Fruit fly (Drosophila melanogaster) whole organism, prepupa: ENCODE measurements around the gene Ca-beta.

Source experiments
- CG10631 ChIP-seq: fragments of 200-800 bp; sonication (Bioruptor generic); optimal IDR thresholded peaks from 2 replicates; lab custom pipeline; 2016; ENCODE audit warnings: missing biosample characterization, missing genetic modification characterization
- CG11294 ChIP-seq: fragments of 200-800 bp; sonication (Bioruptor generic); IDR thresholded peaks from 2 replicates; pipeline ENCODE4 v1.3.6; 2022; ENCODE audit warnings: missing biosample characterization, missing genetic modification characterization
- CG15336 ChIP-seq: fragments of 200-800 bp; sonication (Bioruptor generic); IDR thresholded peaks from 2 replicates; pipeline ENCODE4 v1.3.6; 2022; ENCODE audit warnings: missing biosample characterization, missing genetic modification characterization
- CG1621 ChIP-seq: fragments of 200-800 bp; sonication (Bioruptor generic); optimal IDR thresholded peaks from 3 replicates; lab custom pipeline; 2018; ENCODE audit warnings: missing biosample characterization, mild to moderate bottlenecking, missing genetic modification characterization
- CG3032 ChIP-seq: fragments of 200-800 bp; optimal IDR thresholded peaks from 2 replicates; lab custom pipeline; 2019; ENCODE audit warnings: missing biosample characterization, mild to moderate bottlenecking, missing genetic modification characterization, moderate library complexity
- CG31627 ChIP-seq: fragments of 200-800 bp; sonication (Bioruptor generic); optimal IDR thresholded peaks from 3 replicates; lab custom pipeline; 2016; ENCODE audit warnings: missing biosample characterization, missing genetic modification characterization
- CG32006 ChIP-seq: fragments of 200-800 bp; sonication (Bioruptor generic); optimal IDR thresholded peaks from 3 replicates; lab custom pipeline; 2017; ENCODE audit warnings: missing biosample characterization, mild to moderate bottlenecking, missing genetic modification characterization
- CG4318 ChIP-seq: fragments of 200-800 bp; sonication (Bioruptor generic); optimal IDR thresholded peaks from 3 replicates; lab custom pipeline; 2017; ENCODE audit warnings: missing biosample characterization, mild to moderate bottlenecking, missing genetic modification characterization
- CG6163 ChIP-seq: fragments of 200-800 bp; sonication (Bioruptor generic); IDR thresholded peaks from 3 replicates; pipeline ENCODE4 v1.3.6; 2022; ENCODE audit warnings: missing biosample characterization, missing genetic modification characterization
- CG6276 ChIP-seq: fragments of 200-800 bp; sonication (Bioruptor generic); optimal IDR thresholded peaks from 2 replicates; lab custom pipeline; 2017; ENCODE audit warnings: missing biosample characterization, mild to moderate bottlenecking, missing genetic modification characterization
- CG6792 ChIP-seq: fragments of 200-800 bp; sonication (Bioruptor generic); optimal IDR thresholded peaks from 3 replicates; lab custom pipeline; 2016; ENCODE audit warnings: missing biosample characterization, missing genetic modification characterization
- CG7368 ChIP-seq: fragments of 200-800 bp; sonication (Bioruptor generic); optimal IDR thresholded peaks from 3 replicates; lab custom pipeline; 2016; ENCODE audit warnings: missing biosample characterization, missing genetic modification characterization
- CG8119 ChIP-seq: fragments of 200-800 bp; sonication (Bioruptor generic); IDR thresholded peaks from 3 replicates; pipeline ENCODE4 v1.3.6; 2022; ENCODE audit warnings: missing biosample characterization, missing genetic modification characterization
- CG8319 ChIP-seq: fragments of 200-800 bp; sonication (Bioruptor generic); optimal IDR thresholded peaks from 3 replicates; lab custom pipeline; 2016; ENCODE audit warnings: missing biosample characterization, missing genetic modification characterization
- CG9139 ChIP-seq: fragments of 200-800 bp; sonication (Bioruptor generic); optimal IDR thresholded peaks from 3 replicates; lab custom pipeline; 2017; ENCODE audit warnings: missing biosample characterization, mild to moderate bottlenecking, missing genetic modification characterization
- Eip78C ChIP-seq: fragments of 200-800 bp; sonication (Bioruptor generic); peaks from one replicate; lab custom pipeline; 2016; ENCODE audit warnings: missing biosample characterization, missing genetic modification characterization
- Eip93F ChIP-seq: fragments of 200-800 bp; sonication (Bioruptor generic); optimal IDR thresholded peaks from 2 replicates; lab custom pipeline; 2016; ENCODE audit warnings: missing biosample characterization, mild to moderate bottlenecking, missing genetic modification characterization
- Ets21C ChIP-seq: fragments of 200-800 bp; sonication (Bioruptor generic); optimal IDR thresholded peaks from 3 replicates; lab custom pipeline; 2016; ENCODE audit warnings: missing biosample characterization, missing genetic modification characterization
- Ets96B ChIP-seq: fragments of 200-800 bp; optimal IDR thresholded peaks from 2 replicates; lab custom pipeline; 2019; ENCODE audit warnings: missing biosample characterization, mild to moderate bottlenecking, missing genetic modification characterization, moderate library complexity
- Gug ChIP-seq: fragments of 200-800 bp; sonication (Bioruptor generic); IDR thresholded peaks from 2 replicates; pipeline ENCODE4 v1.3.6; 2022; ENCODE audit warnings: missing biosample characterization, missing genetic modification characterization
- Hr38 ChIP-seq: sonication (Bioruptor generic); optimal IDR thresholded peaks from 2 replicates; lab custom pipeline; 2016; ENCODE audit warnings: missing biosample characterization, missing genetic modification characterization
- Hr4 ChIP-seq: fragments of 200-800 bp; sonication (Bioruptor generic); optimal IDR thresholded peaks from 3 replicates; lab custom pipeline; 2016; ENCODE audit warnings: missing biosample characterization, missing genetic modification characterization
- Lpt ChIP-seq: fragments of 200-800 bp; sonication (Bioruptor generic); optimal IDR thresholded peaks from 3 replicates; lab custom pipeline; 2016; ENCODE audit warnings: missing biosample characterization, missing genetic modification characterization
- Met ChIP-seq: fragments of 200-800 bp; sonication (Bioruptor generic); optimal IDR thresholded peaks from 3 replicates; lab custom pipeline; 2016; ENCODE audit warnings: missing biosample characterization, missing genetic modification characterization
- Smox ChIP-seq: fragments of 200-800 bp; sonication (Bioruptor generic); optimal IDR thresholded peaks from 3 replicates; lab custom pipeline; 2016; ENCODE audit warnings: missing biosample characterization, missing genetic modification characterization
- Sox102F ChIP-seq: fragments of 200-800 bp; sonication (Bioruptor generic); optimal IDR thresholded peaks from 2 replicates; lab custom pipeline; 2016; ENCODE audit warnings: missing biosample characterization, mild to moderate bottlenecking, missing genetic modification characterization
- Sox14 ChIP-seq: fragments of 200-800 bp; sonication (Bioruptor generic); optimal IDR thresholded peaks from 3 replicates; lab custom pipeline; 2016; ENCODE audit warnings: missing biosample characterization, missing genetic modification characterization
- Sox15 ChIP-seq: fragments of 200-800 bp; sonication (Bioruptor generic); optimal IDR thresholded peaks from 3 replicates; lab custom pipeline; 2016; ENCODE audit warnings: missing biosample characterization, missing genetic modification characterization
- acj6 ChIP-seq: fragments of 200-800 bp; sonication (Bioruptor generic); optimal IDR thresholded peaks from 3 replicates; lab custom pipeline; 2016; ENCODE audit warnings: missing biosample characterization, missing genetic modification characterization
- cyc ChIP-seq: fragments of 200-800 bp; sonication (Bioruptor generic); optimal IDR thresholded peaks from 3 replicates; lab custom pipeline; 2016; ENCODE audit warnings: missing biosample characterization, missing genetic modification characterization
- dac ChIP-seq: fragments of 200-800 bp; sonication (Bioruptor generic); optimal IDR thresholded peaks from 2 replicates; lab custom pipeline; 2017; ENCODE audit warnings: missing biosample characterization, mild to moderate bottlenecking, missing genetic modification characterization
- eg ChIP-seq: fragments of 200-800 bp; sonication (Bioruptor generic); IDR thresholded peaks from 3 replicates; pipeline ENCODE4 v1.3.6; 2022; ENCODE audit warnings: missing biosample characterization, missing genetic modification characterization
- esn ChIP-seq: fragments of 200-800 bp; sonication (Bioruptor generic); optimal IDR thresholded peaks from 2 replicates; lab custom pipeline; 2016; ENCODE audit warnings: missing biosample characterization, mild to moderate bottlenecking, missing genetic modification characterization, moderate library complexity
- fd85E ChIP-seq: fragments of 200-800 bp; sonication (Bioruptor generic); optimal IDR thresholded peaks from 3 replicates; lab custom pipeline; 2016; ENCODE audit warnings: missing biosample characterization, missing genetic modification characterization
- fkh ChIP-seq: fragments of 200-800 bp; sonication (Bioruptor generic); optimal IDR thresholded peaks from 3 replicates; lab custom pipeline; 2017; ENCODE audit warnings: missing biosample characterization, mild to moderate bottlenecking, missing genetic modification characterization, moderate library complexity
- net ChIP-seq: fragments of 200-800 bp; sonication (Bioruptor generic); optimal IDR thresholded peaks from 3 replicates; lab custom pipeline; 2016; ENCODE audit warnings: missing biosample characterization, missing genetic modification characterization
- pdm3 ChIP-seq: fragments of 200-800 bp; sonication (Bioruptor generic); optimal IDR thresholded peaks from 3 replicates; lab custom pipeline; 2016; ENCODE audit warnings: missing biosample characterization, missing genetic modification characterization
- salr ChIP-seq, 2 experiments: fragments of 200-800 bp; sonication (Bioruptor generic); optimal IDR thresholded peaks; 3 replicates each; lab custom pipeline; 2016 to 2018; ENCODE audit warnings: missing biosample characterization in 2 of 2, missing genetic modification characterization in 2 of 2, mild to moderate bottlenecking in 1 of 2
- ss ChIP-seq, 2 experiments: fragments of 200-800 bp; sonication (Bioruptor generic); optimal IDR thresholded peaks; 2 replicates in 1 of 2; 3 replicates in 1 of 2; lab custom pipeline; 2017 to 2018; ENCODE audit warnings: mild to moderate bottlenecking in 2 of 2, missing biosample characterization in 2 of 2, missing genetic modification characterization in 2 of 2, moderate library complexity in 1 of 2

Ca-beta gene

DNA sequence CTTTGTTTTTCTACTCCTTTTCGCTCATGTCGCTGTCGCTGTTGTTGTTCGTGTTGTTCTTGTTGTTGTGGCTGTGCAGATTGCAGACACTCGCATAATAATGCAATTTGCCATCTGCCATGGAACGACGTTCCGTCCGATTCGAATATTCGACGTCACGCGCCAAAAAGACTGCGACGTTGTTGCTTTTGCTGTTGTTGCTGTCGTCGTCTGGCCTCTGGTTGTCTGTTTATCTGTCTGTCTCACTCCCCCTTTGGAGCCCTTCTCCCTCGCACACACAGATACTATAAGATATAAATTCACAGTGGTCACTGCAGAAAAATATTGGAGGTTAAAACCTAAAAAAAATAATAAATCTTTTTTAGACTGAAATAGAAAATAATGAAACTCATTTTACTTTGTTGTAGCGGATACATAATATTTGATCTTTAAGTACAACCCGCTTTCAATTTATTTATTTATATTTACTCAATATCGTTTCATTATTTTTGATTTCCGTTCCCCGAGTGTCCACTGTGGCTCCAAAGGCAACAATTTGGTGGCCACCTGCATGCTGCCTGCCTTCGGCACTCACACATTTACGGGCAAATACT, 16.2 kb upstream of the Ca-beta start (continued):
- TF ChIP-seq CG8119 (GFP tag; lab: Robert Waterston, UW): peak; percentile 86
- peak; percentile 22 for TF ChIP-seq Eip93F (GFP tag; lab: Kevin White, UChicago)
- peak; percentile 63 for TF ChIP-seq CG11294 (GFP tag; lab: Robert Waterston, UW)
- no peak for TF ChIP-seq fkh (GFP tag; lab: Kevin White, UChicago)
- TF ChIP-seq Ets96B (tag; lab: Kevin White, UChicago): peak; percentile 88
- peak; percentile 82 for TF ChIP-seq CG31627 (GFP tag; lab: Kevin White, UChicago)
- peak; percentile 87 for TF ChIP-seq pdm3 (GFP tag; lab: Kevin White, UChicago)
- TF ChIP-seq Sox102F (GFP tag; lab: Kevin White, UChicago): peak; percentile 86
- TF ChIP-seq ss (GFP tag; optimal IDR thresholded peaks at IDR 0.05; lab: Kevin White, UChicago): peak; percentile 81
- peak; percentile 59 for TF ChIP-seq Sox15 (GFP tag; lab: Kevin White, UChicago)
- TF ChIP-seq CG6792 (GFP tag; lab: Kevin White, UChicago): peak; percentile 85
- peak; percentile 80 for TF ChIP-seq Hr4 (GFP tag; lab: Kevin White, UChicago)
- TF ChIP-seq CG7368 (GFP tag; lab: Kevin White, UChicago): peak; percentile 64
- peak; percentile 68 for TF ChIP-seq Ets21C (GFP tag; lab: Kevin White, UChicago)
- TF ChIP-seq eg: peak; percentile 67; the same call in 2 of the 3 replicates
- peak; percentile 47 for TF ChIP-seq fd85E (GFP tag; lab: Kevin White, UChicago)
- TF ChIP-seq Smox: peak; percentile 86
- TF ChIP-seq cyc: peak; percentile 83
- TF ChIP-seq acj6 (GFP tag; lab: Kevin White, UChicago): peak; percentile 86
- TF ChIP-seq Met (GFP tag; lab: Kevin White, UChicago): peak; percentile 88
- TF ChIP-seq CG10631 (GFP tag; lab: Kevin White, UChicago): peak; percentile 87
- peak; percentile 71 for TF ChIP-seq CG4318 (GFP tag; lab: Kevin White, UChicago)
- peak; percentile 45 for TF ChIP-seq CG9139
- TF ChIP-seq Sox14: peak; percentile 83

DNA sequence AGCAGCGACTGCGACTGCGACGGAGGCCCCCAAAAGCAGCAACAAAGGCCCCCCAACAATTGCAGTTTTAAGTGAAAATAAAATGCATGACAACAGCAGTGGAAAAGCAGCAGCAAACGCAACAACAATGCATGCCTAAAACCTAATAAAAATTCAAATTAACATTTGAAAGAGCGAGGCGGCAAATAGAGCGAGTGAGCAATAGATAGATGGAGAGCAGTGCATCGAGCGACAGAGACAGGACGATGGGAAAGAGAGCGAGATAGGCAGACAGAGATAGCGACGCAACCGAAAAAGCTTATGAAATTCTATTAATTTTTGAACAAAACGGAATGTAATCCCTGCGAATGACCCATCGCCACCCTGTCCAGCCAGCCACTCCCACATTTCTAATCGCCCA, 15.6 kb upstream of the Ca-beta start:
- TF ChIP-seq Sox102F (GFP tag; lab: Kevin White, UChicago): no peak
- TF ChIP-seq CG15336 (GFP tag; lab: Robert Waterston, UW): no peak
- TF ChIP-seq CG6276 (GFP tag; lab: Kevin White, UChicago): peak; percentile 23
- TF ChIP-seq net (GFP tag; lab: Kevin White, UChicago): no peak
- no peak for TF ChIP-seq CG3032 (tag; lab: Kevin White, UChicago)
- no peak for TF ChIP-seq dac (GFP tag; lab: Kevin White, UChicago)
- no peak for TF ChIP-seq esn (GFP tag; lab: Kevin White, UChicago)
- no peak for TF ChIP-seq Gug (GFP tag; lab: Robert Waterston, UW)
- no peak for TF ChIP-seq CG31627 (GFP tag; lab: Kevin White, UChicago)

DNA sequence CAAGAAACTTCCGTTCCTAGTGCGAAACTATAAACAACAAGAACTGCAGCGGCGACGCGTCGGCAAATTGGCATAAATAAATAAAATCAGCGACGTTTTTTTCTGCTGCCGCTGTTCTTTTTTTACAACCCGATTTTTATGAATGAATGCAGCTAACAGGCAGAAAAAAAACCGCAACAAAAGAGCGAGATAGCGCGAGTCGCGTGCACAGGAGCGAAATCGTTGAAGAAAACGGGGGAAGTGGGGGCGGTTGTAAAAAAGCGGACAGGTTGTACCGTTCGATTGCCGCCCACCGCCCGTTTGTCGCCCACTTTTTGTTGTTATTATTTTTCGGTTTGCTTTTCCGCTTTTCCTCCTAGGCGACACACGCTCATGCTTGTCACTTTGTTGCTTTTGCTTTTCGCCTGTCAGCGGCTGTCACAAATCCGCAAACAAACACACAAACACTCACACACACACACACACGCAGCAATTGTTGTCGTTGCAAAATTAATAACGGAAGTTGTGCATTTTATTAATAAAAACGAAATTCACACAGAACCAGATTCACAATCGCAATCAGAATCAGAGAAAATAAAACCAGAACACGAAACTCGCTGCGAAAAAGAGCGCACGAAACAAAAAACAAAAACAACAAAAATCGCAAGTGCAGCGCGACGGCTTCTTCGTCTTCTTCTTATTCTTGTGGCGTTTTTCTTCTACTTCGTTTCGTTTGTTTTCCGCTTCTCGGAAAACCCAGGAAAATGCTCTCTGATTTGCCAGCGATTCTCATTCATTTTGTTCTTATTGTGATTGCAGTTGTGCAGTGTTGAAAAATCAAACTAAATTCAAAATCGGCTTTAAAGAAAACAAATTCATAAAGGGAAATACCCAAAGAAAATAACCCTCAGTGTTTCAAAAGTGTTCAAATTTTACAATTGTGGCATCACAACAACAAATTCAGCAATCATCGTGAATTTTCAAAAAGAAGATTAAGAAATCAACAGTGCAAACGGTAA, 7.9 kb upstream of the Ca-beta start:
- TF ChIP-seq Ets96B (tag; lab: Kevin White, UChicago): no peak
- TF ChIP-seq Sox15 (GFP tag; lab: Kevin White, UChicago): no peak
- TF ChIP-seq Lpt (GFP tag; lab: Kevin White, UChicago): no peak
- peak; percentile 31; the same call in 1 of the 3 replicates for TF ChIP-seq CG8119 (GFP tag; lab: Robert Waterston, UW)
- TF ChIP-seq Gug (GFP tag; lab: Robert Waterston, UW): 0 out of 2 replicates have a peak, but pooled peaks have one; percentile 19
- TF ChIP-seq CG9139: no peak
- TF ChIP-seq Smox: no peak
- no peak for TF ChIP-seq Hr38 (GFP tag; lab: Kevin White, UChicago)
- TF ChIP-seq eg: peak; percentile 64
- TF ChIP-seq Hr4 (GFP tag; lab: Kevin White, UChicago): no peak
- peak; percentile 32 for TF ChIP-seq CG32006 (GFP tag; lab: Kevin White, UChicago)
- peak; percentile 31; the same call in 2 of the 3 replicates for TF ChIP-seq CG6163 (GFP tag; lab: Robert Waterston, UW)
- peak; percentile 31 for TF ChIP-seq CG6276 (GFP tag; lab: Kevin White, UChicago)
- TF ChIP-seq dac (GFP tag; lab: Kevin White, UChicago): peak; percentile 5
- TF ChIP-seq CG11294 (GFP tag; lab: Robert Waterston, UW): peak; percentile 25; the same call in 1 of the 2 replicates
- TF ChIP-seq esn (GFP tag; lab: Kevin White, UChicago): no peak
- peak; percentile 35 for TF ChIP-seq Eip78C (GFP tag; lab: Kevin White, UChicago)
- TF ChIP-seq CG1621: no peak
- no peak for TF ChIP-seq CG7368 (GFP tag; lab: Kevin White, UChicago)
- TF ChIP-seq ss (GFP tag; optimal IDR thresholded peaks at IDR 0.05; lab: Kevin White, UChicago): peak; percentile 25 to 37
- TF ChIP-seq Eip93F (GFP tag; lab: Kevin White, UChicago): no peak
- TF ChIP-seq CG15336 (GFP tag; lab: Robert Waterston, UW): peak; percentile 32
- TF ChIP-seq CG8319 (GFP tag; lab: Kevin White, UChicago): no peak
- TF ChIP-seq salr (GFP tag; optimal IDR thresholded peaks at IDR 0.05; lab: Kevin White, UChicago): no peak
- no peak for TF ChIP-seq pdm3 (GFP tag; lab: Kevin White, UChicago)
